Worm (Caenorhabditis elegans): Measurements from ENCODE around the gene ttll-12.

ttll-12 gene

DNA sequence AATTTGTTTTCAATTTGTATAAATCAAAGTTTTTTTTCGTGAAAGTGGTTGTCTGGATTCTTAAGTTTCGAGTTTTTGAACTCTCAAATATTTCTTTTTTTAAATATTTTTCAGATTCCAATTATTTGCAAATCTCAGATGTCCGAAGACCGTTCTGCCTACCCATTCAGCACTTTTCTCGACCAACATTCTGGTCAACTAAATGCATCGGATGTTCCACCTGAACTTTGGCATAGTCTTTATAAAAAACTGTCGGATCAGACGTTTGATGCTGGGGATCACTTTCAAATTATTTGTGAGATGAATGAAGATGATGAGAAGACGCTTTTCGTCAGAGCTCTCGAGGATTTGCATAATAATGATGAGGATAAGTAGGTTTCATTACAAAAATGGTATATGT lies at the start of gene ttll-12:
ttll-12 (plus strand) TSS at position 139 of the 400 bp plus-strand sequence.
- TF ChIP-seq nhr-77 (tag; optimal IDR thresholded peaks at IDR 0.05) (no peak), ama-1 (optimal IDR thresholded peaks at IDR 0.05) (peak; percentile 89)

DNA sequence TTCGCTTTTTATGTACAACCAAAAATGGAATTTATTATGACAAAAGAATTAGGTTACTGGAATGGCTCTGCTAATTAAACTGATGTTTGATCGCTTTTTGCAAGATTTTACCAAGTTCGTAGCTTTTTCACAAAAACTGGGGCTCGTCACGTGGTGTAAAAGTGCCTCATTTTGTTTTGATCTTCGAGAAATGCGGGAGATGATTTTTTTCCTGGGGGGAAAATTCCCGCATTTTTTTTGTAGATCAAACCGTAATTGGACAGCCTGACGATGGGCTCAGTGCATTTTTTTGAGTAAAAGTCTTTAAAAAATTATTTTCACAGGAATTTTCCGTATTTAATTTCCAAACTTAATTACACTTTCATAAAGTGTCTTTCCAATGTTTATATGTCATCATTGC lies 49.7 kb upstream of the ttll-12 start:
- TF ChIP-seq aly-2 (tag; optimal IDR thresholded peaks at IDR 0.05) (no peak), elt-1 (tag; optimal IDR thresholded peaks at IDR 0.05) (no peak), crh-2 (tag; optimal IDR thresholded peaks at IDR 0.05) (no peak), ceh-82 (tag; optimal IDR thresholded peaks at IDR 0.05) (no peak), lin-13 (GFP tag; optimal IDR thresholded peaks at IDR 0.05) (no peak), Y55F3AM.14 (GFP tag; optimal IDR thresholded peaks at IDR 0.05) (no peak), zag-1 (tag; optimal IDR thresholded peaks at IDR 0.05) (no peak), mbf-1 (tag; optimal IDR thresholded peaks at IDR 0.05) (no peak), lin-39 (tag; optimal IDR thresholded peaks at IDR 0.05) (no peak), nhr-237 (tag; optimal IDR thresholded peaks at IDR 0.05) (no peak), C34F6.9 (tag; optimal IDR thresholded peaks at IDR 0.05) (no peak), nhr-12 (tag; optimal IDR thresholded peaks at IDR 0.05) (no peak), mab-5 (tag; optimal IDR thresholded peaks at IDR 0.05) (no peak), nhr-21 (tag; optimal IDR thresholded peaks at IDR 0.05) (no peak), ztf-11 (tag; optimal IDR thresholded peaks at IDR 0.05) (no peak), elt-3 (tag; optimal IDR thresholded peaks at IDR 0.05) (no peak), fos-1 (tag; optimal IDR thresholded peaks at IDR 0.05) (no peak), unc-55 (GFP tag; optimal IDR thresholded peaks at IDR 0.05) (no peak), nhr-10 (tag; optimal IDR thresholded peaks at IDR 0.05) (no peak)

DNA sequence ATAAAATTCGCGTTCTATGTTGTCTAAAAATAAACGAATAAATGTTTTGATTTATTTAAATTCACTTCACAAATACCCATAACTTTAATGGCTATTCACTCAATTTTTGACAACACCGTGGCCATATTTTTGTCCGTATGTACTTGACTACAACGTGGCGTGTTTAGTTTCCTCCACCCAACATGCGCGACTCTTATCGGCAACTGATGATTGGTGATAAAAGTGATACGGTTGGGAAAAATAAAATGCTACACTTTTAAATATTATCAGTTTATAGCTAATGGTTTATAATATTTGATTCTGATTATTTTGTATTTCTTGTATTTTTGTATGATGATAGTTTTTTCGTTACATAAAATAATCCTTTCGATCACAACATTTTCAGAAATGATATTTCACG lies 47.2 kb upstream of the ttll-12 start, which contains the start of gene acs-7:
acs-7 (plus strand) TSS at position 386 of the 400 bp plus-strand sequence.
- no peak for TF ChIP-seq unc-39 (tag; optimal IDR thresholded peaks at IDR 0.05)
- TF ChIP-seq skn-1 (tag; optimal IDR thresholded peaks at IDR 0.05): peak; percentile 39
- TF ChIP-seq sma-9 (GFP tag; optimal IDR thresholded peaks at IDR 0.05): peak; percentile 52
- TF ChIP-seq sma-9 (tag; optimal IDR thresholded peaks at IDR 0.05): no peak
- no peak for TF ChIP-seq unc-62 (GFP tag; optimal IDR thresholded peaks at IDR 0.05)
- TF ChIP-seq F13H6.1 (tag; optimal IDR thresholded peaks at IDR 0.05): peak; percentile 31
- peak; percentile 50 for TF ChIP-seq gmeb-1 (tag; optimal IDR thresholded peaks at IDR 0.05)
- TF ChIP-seq nhr-6 (tag; optimal IDR thresholded peaks at IDR 0.05): no peak
- TF ChIP-seq fos-1 (tag; optimal IDR thresholded peaks at IDR 0.05): peak; percentile 97
- TF ChIP-seq ceh-16 (tag; optimal IDR thresholded peaks at IDR 0.05): no peak
- no peak for TF ChIP-seq nhr-23 (tag; optimal IDR thresholded peaks at IDR 0.05)
- peak; percentile 91 for TF ChIP-seq crh-2 (tag; optimal IDR thresholded peaks at IDR 0.05)
- TF ChIP-seq C34F6.9 (tag; optimal IDR thresholded peaks at IDR 0.05): no peak

DNA sequence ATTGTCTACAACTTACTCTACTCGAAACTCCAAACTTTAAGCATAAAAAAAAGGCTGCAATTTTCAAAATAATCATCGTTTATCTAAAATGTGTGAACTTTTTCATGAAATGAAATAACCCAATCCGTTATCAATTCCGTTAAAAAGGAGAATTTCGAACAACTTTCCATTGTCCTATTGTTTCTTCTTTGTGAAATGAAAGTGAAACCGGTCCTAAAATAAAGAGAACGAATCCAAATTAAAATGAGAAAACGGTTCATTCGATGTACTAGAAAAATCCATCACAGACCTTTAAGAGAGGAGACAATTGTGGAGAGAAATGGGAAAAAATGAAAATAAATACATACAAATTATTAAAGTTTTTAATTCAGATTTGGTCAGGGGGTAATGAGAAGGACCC lies 43.1 kb upstream of the ttll-12 start, which contains the start of gene C01G6.9:
C01G6.9 (minus strand) TSS at position 141 of the 400 bp plus-strand sequence.
- no peak for TF ChIP-seq nhr-12 (tag; optimal IDR thresholded peaks at IDR 0.05)
- TF ChIP-seq mdl-1 (tag; optimal IDR thresholded peaks at IDR 0.05): no peak
- TF ChIP-seq ZK546.5 (tag; optimal IDR thresholded peaks at IDR 0.05): no peak
- no peak for TF ChIP-seq ama-1 (optimal IDR thresholded peaks at IDR 0.05)
- TF ChIP-seq nhr-77 (tag; optimal IDR thresholded peaks at IDR 0.05): no peak
- TF ChIP-seq unc-39 (tag; optimal IDR thresholded peaks at IDR 0.05): no peak
- no peak for TF ChIP-seq gmeb-1 (tag; optimal IDR thresholded peaks at IDR 0.05)
- no peak for TF ChIP-seq lin-39 (tag; optimal IDR thresholded peaks at IDR 0.05)
- no peak for TF ChIP-seq nhr-6 (tag; optimal IDR thresholded peaks at IDR 0.05)
- no peak for TF ChIP-seq C34F6.9 (tag; optimal IDR thresholded peaks at IDR 0.05)
- TF ChIP-seq sma-3 (GFP tag; optimal IDR thresholded peaks at IDR 0.05): no peak
- no peak for TF ChIP-seq mab-5 (tag; optimal IDR thresholded peaks at IDR 0.05)
- TF ChIP-seq R02D3.7 (tag; optimal IDR thresholded peaks at IDR 0.05): no peak
- TF ChIP-seq skn-1 (tag; optimal IDR thresholded peaks at IDR 0.05): no peak
- no peak for TF ChIP-seq zag-1 (tag; optimal IDR thresholded peaks at IDR 0.05)
- TF ChIP-seq alr-1 (tag; optimal IDR thresholded peaks at IDR 0.05): no peak

DNA sequence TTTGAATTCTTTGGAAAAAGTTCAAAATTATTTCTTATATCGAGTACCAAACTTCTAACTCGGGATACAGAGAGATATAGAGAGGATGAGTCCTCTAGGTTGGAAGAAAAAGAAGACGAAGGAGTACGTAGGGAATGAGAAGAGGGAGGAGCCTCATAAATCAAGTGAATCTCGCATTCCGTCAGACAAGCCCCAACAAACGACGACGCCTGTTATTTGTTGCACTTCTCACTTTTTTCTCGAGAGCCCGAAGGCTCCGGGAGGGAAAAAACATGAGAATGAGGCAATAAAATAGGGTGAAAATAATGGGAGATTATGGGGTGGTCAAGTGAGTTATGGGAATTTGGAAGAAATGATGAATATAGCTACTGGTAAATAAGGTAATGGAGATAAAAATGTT lies 39.1 kb upstream of the ttll-12 start:
- TF ChIP-seq unc-39 (tag; optimal IDR thresholded peaks at IDR 0.05) (no peak), dmd-4 (tag; optimal IDR thresholded peaks at IDR 0.05) (no peak), nhr-12 (tag; optimal IDR thresholded peaks at IDR 0.05) (no peak), blmp-1 (tag; optimal IDR thresholded peaks at IDR 0.05; ENCODE audit: insufficient read depth) (no peak), F13H6.1 (tag; optimal IDR thresholded peaks at IDR 0.05) (peak; percentile 1), sma-9 (GFP tag; optimal IDR thresholded peaks at IDR 0.05) (peak; percentile 23), sma-9 (tag; optimal IDR thresholded peaks at IDR 0.05) (no peak), unc-55 (GFP tag; optimal IDR thresholded peaks at IDR 0.05) (peak; percentile 23), nhr-237 (tag; optimal IDR thresholded peaks at IDR 0.05) (no peak), lsy-2 (tag; optimal IDR thresholded peaks at IDR 0.05) (peak in 1 of 2 experiments; percentile 21), mab-5 (tag; optimal IDR thresholded peaks at IDR 0.05) (peak; percentile 93), nhr-25 (tag; optimal IDR thresholded peaks at IDR 0.05) (no peak), nhr-129 (tag; optimal IDR thresholded peaks at IDR 0.05) (peak; percentile 25)
